Fruit fly (Drosophila melanogaster) Kc167 (cell line): ENCODE measurements around the gene Arl6IP1.

Source experiments
- insv ChIP-seq: fragments of >200 bp; optimal IDR thresholded peaks from 3 replicates; lab custom pipeline; 2018; ENCODE audit warnings: missing external identifiers
- psq ChIP-seq: fragments of >200 bp; optimal IDR thresholded peaks from 2 replicates; lab custom pipeline; 2017; ENCODE audit warnings: missing external identifiers

- no peak for TF ChIP-seq psq (lab: Kevin White, UChicago)
- no peak for TF ChIP-seq insv
These were observed 30.1 kb upstream of the Arl6IP1 start, which contains the start of gene CG12783 for dm6 chr3R:16613300-16613699.
